Fruit fly (Drosophila melanogaster) whole organism, prepupa: Measurements from ENCODE around the gene Roc1a.

Source experiments
- CG6808 ChIP-seq: fragments of 200-800 bp; sonication (Bioruptor generic); optimal IDR thresholded peaks from 3 replicates; lab custom pipeline; 2017; ENCODE audit warnings: missing biosample characterization, missing genetic modification characterization, mild to moderate bottlenecking, moderate library complexity, missing genetic modification reagents
- Ets96B ChIP-seq: fragments of 200-800 bp; optimal IDR thresholded peaks from 2 replicates; lab custom pipeline; 2019; ENCODE audit warnings: missing biosample characterization, mild to moderate bottlenecking, missing genetic modification characterization, moderate library complexity
- Lpt ChIP-seq: fragments of 200-800 bp; sonication (Bioruptor generic); optimal IDR thresholded peaks from 3 replicates; lab custom pipeline; 2016; ENCODE audit warnings: missing biosample characterization, missing genetic modification characterization

dm6 chrX:629239-629821, 17.8 kb upstream of the Roc1a start, which contains the start of the genes RpL36 and Mybbp1A:
- no peak for TF ChIP-seq CG6808 (GFP tag; lab: Kevin White, UChicago)
- no peak for TF ChIP-seq Ets96B
- no peak for TF ChIP-seq Lpt (GFP tag; lab: Kevin White, UChicago)
